Fruit fly (Drosophila melanogaster) whole organism, embryonic: Measurements from ENCODE around the gene CG31898.

Source experiments
- C15 ChIP-seq: fragments of 200-800 bp; sonication (Bioruptor generic); IDR thresholded peaks from 3 replicates; pipeline ENCODE4 v1.3.6; 2022; ENCODE audit warnings: missing biosample characterization, missing genetic modification characterization
- CG10654 ChIP-seq: fragments of 200-800 bp; sonication (Bioruptor generic); optimal IDR thresholded peaks from 2 replicates; lab custom pipeline; 2016; ENCODE audit warnings: missing biosample characterization, missing genetic modification characterization
- CG11695 ChIP-seq: fragments of 200-800 bp; sonication (Bioruptor generic); IDR thresholded peaks from 3 replicates; pipeline ENCODE4 v1.3.6; 2022; ENCODE audit warnings: missing biosample characterization, missing genetic modification characterization
- CG12769 ChIP-seq: fragments of 200-800 bp; sonication (Bioruptor generic); optimal IDR thresholded peaks from 2 replicates; lab custom pipeline; 2019; ENCODE audit warnings: missing biosample characterization, mild to moderate bottlenecking, missing genetic modification characterization, moderate library complexity
- CG13287 ChIP-seq: fragments of 200-800 bp; sonication (Bioruptor generic); IDR thresholded peaks from 2 replicates; pipeline ENCODE4 v1.3.6; 2022; ENCODE audit warnings: missing biosample characterization, missing genetic modification characterization; ENCODE audit not compliant: partially characterized antibody
- CG13624 ChIP-seq: fragments of 200-800 bp; sonication (Bioruptor generic); optimal IDR thresholded peaks from 2 replicates; lab custom pipeline; 2016; ENCODE audit warnings: missing biosample characterization, missing genetic modification characterization
- CG14860 ChIP-seq: fragments of 200-800 bp; sonication (Bioruptor generic); IDR thresholded peaks from 3 replicates; pipeline ENCODE4 v1.3.6; 2022; ENCODE audit warnings: missing biosample characterization, missing genetic modification characterization; ENCODE audit not compliant: partially characterized antibody
- CG15601 ChIP-seq: fragments of 200-800 bp; sonication (Bioruptor generic); optimal IDR thresholded peaks from 3 replicates; lab custom pipeline; 2019; ENCODE audit warnings: missing biosample characterization, mild to moderate bottlenecking, missing genetic modification characterization, moderate library complexity
- CG1602 ChIP-seq: fragments of 200-800 bp; sonication (Bioruptor generic); optimal IDR thresholded peaks from 3 replicates; lab custom pipeline; 2016; ENCODE audit warnings: missing biosample characterization, missing genetic modification characterization
- CG1603 ChIP-seq: fragments of 200-800 bp; sonication (Bioruptor generic); optimal IDR thresholded peaks from 2 replicates; lab custom pipeline; 2019; ENCODE audit warnings: missing biosample characterization, mild to moderate bottlenecking, missing genetic modification characterization, moderate library complexity
- CG17612 ChIP-seq: fragments of 200-800 bp; sonication (Bioruptor generic); IDR thresholded peaks from 2 replicates; pipeline ENCODE4 v1.3.6; 2022; ENCODE audit warnings: missing biosample characterization, missing genetic modification characterization
- CG17829 ChIP-seq: fragments of 200-800 bp; optimal IDR thresholded peaks from 2 replicates; lab custom pipeline; 2019; ENCODE audit warnings: missing biosample characterization, mild to moderate bottlenecking, missing genetic modification characterization, moderate library complexity
- CG18476 ChIP-seq: fragments of 200-800 bp; sonication (Bioruptor generic); optimal IDR thresholded peaks from 2 replicates; lab custom pipeline; 2016; ENCODE audit warnings: missing biosample characterization, mild to moderate bottlenecking, missing genetic modification characterization
- CG34224 ChIP-seq: fragments of 200-800 bp; sonication (Bioruptor generic); IDR thresholded peaks from 3 replicates; pipeline ENCODE4 v1.3.6; 2022; ENCODE audit warnings: missing biosample characterization, missing genetic modification characterization; ENCODE audit not compliant: partially characterized antibody
- CG3847 ChIP-seq: fragments of 200-800 bp; sonication (Bioruptor generic); IDR thresholded peaks from 2 replicates; pipeline ENCODE4 v1.3.6; 2022; ENCODE audit warnings: missing biosample characterization, missing genetic modification characterization
- CG7786 ChIP-seq: fragments of 200-800 bp; sonication (Bioruptor generic); optimal IDR thresholded peaks from 2 replicates; lab custom pipeline; 2016; ENCODE audit warnings: missing biosample characterization, missing genetic modification characterization
- CG8281 ChIP-seq: fragments of 200-800 bp; sonication (Bioruptor generic); optimal IDR thresholded peaks from 2 replicates; lab custom pipeline; 2018; ENCODE audit warnings: missing biosample characterization, mild to moderate bottlenecking, missing genetic modification characterization, moderate library complexity
- CG9727 ChIP-seq: fragments of 200-800 bp; sonication (Bioruptor generic); optimal IDR thresholded peaks from 3 replicates; lab custom pipeline; 2017; ENCODE audit warnings: missing biosample characterization, mild to moderate bottlenecking, missing genetic modification characterization
- Chrac-16 ChIP-seq: fragments of 200-800 bp; sonication (Bioruptor generic); optimal IDR thresholded peaks from 3 replicates; lab custom pipeline; 2016; ENCODE audit warnings: missing biosample characterization, missing genetic modification characterization
- D ChIP-seq, 2 experiments: fragments of 200-800 bp in 1 of 2; fragments of >200 bp in 1 of 2; sonication (Bioruptor generic) in 1 of 2; optimal IDR thresholded peaks; 2 replicates in 1 of 2; 3 replicates in 1 of 2; lab custom pipeline; 2017; ENCODE audit warnings: mild to moderate bottlenecking in 1 of 2, missing biosample characterization in 1 of 2, missing genetic modification characterization in 1 of 2, missing genetic modification reagents in 1 of 2
- Doc3 ChIP-seq: fragments of 200-800 bp; sonication (Bioruptor generic); IDR thresholded peaks from 3 replicates; pipeline ENCODE4 v1.3.6; 2022; ENCODE audit warnings: missing biosample characterization, missing genetic modification characterization; ENCODE audit not compliant: partially characterized antibody
- Fer2 ChIP-seq: fragments of 200-800 bp; sonication (Bioruptor generic); optimal IDR thresholded peaks from 2 replicates; lab custom pipeline; 2018; ENCODE audit warnings: missing biosample characterization, mild to moderate bottlenecking, missing genetic modification characterization, moderate library complexity
- HLH54F ChIP-seq: fragments of 200-800 bp; sonication (Bioruptor generic); optimal IDR thresholded peaks from 3 replicates; lab custom pipeline; 2016; ENCODE audit warnings: missing biosample characterization, missing genetic modification characterization
- HLHmδ ChIP-seq: fragments of 200-800 bp; sonication (Bioruptor generic); optimal IDR thresholded peaks from 2 replicates; lab custom pipeline; 2018; ENCODE audit warnings: missing biosample characterization, mild to moderate bottlenecking, missing genetic modification characterization, moderate library complexity
- Hey ChIP-seq: fragments of 200-800 bp; sonication (Bioruptor generic); optimal IDR thresholded peaks from 3 replicates; lab custom pipeline; 2018; ENCODE audit warnings: missing biosample characterization, mild to moderate bottlenecking, missing genetic modification characterization
- HmgZ ChIP-seq: fragments of 200-800 bp; sonication (Bioruptor generic); optimal IDR thresholded peaks from 2 replicates; lab custom pipeline; 2018; ENCODE audit warnings: missing biosample characterization, mild to moderate bottlenecking, missing genetic modification characterization
- Hmr ChIP-seq: fragments of 200-800 bp; sonication (Bioruptor generic); optimal IDR thresholded peaks from 3 replicates; lab custom pipeline; 2017; ENCODE audit warnings: mild to moderate bottlenecking, missing biosample characterization, missing genetic modification reagents, missing genetic modification characterization
- Hsf ChIP-seq: fragments of 200-800 bp; sonication (Bioruptor generic); optimal IDR thresholded peaks from 3 replicates; lab custom pipeline; 2016; ENCODE audit warnings: missing biosample characterization, missing genetic modification characterization
- Mes4 ChIP-seq: fragments of 200-800 bp; sonication (Bioruptor generic); optimal IDR thresholded peaks from 2 replicates; lab custom pipeline; 2016; ENCODE audit warnings: missing biosample characterization, missing genetic modification characterization
- Opbp ChIP-seq: fragments of 200-800 bp; sonication (Bioruptor generic); IDR thresholded peaks from 3 replicates; pipeline ENCODE4 v1.3.6; 2022; ENCODE audit warnings: missing biosample characterization, missing genetic modification characterization; ENCODE audit not compliant: partially characterized antibody
- Side ChIP-seq: fragments of 200-800 bp; sonication (Bioruptor generic); optimal IDR thresholded peaks from 2 replicates; lab custom pipeline; 2016; ENCODE audit warnings: missing biosample characterization, missing genetic modification characterization
- Sry-β ChIP-seq: fragments of 200-800 bp; sonication (Bioruptor generic); optimal IDR thresholded peaks from 2 replicates; lab custom pipeline; 2018; ENCODE audit warnings: missing biosample characterization, mild to moderate bottlenecking, missing genetic modification characterization, moderate library complexity
- Xrp1 ChIP-seq: fragments of 200-800 bp; sonication (Bioruptor generic); IDR thresholded peaks from 2 replicates; pipeline ENCODE4 v1.3.6; 2022; ENCODE audit warnings: missing biosample characterization, missing genetic modification characterization
- amos ChIP-seq: fragments of 200-800 bp; sonication (Bioruptor generic); IDR thresholded peaks from 2 replicates; pipeline ENCODE4 v1.3.6; 2022; ENCODE audit warnings: missing biosample characterization, missing genetic modification characterization; ENCODE audit not compliant: partially characterized antibody
- btn ChIP-seq: fragments of 200-800 bp; sonication (Bioruptor generic); optimal IDR thresholded peaks from 2 replicates; lab custom pipeline; 2016; ENCODE audit warnings: missing biosample characterization, missing genetic modification characterization
- ci ChIP-seq: fragments of 200-800 bp; sonication (Bioruptor generic); IDR thresholded peaks from 3 replicates; pipeline ENCODE4 v1.3.6; 2022; ENCODE audit warnings: missing biosample characterization, missing genetic modification characterization
- danr ChIP-seq: fragments of 200-800 bp; sonication (Bioruptor generic); IDR thresholded peaks from 2 replicates; pipeline ENCODE4 v1.3.6; 2022; ENCODE audit warnings: missing biosample characterization, missing genetic modification characterization
- fd102C ChIP-seq: fragments of 200-800 bp; sonication (Bioruptor generic); optimal IDR thresholded peaks from 2 replicates; lab custom pipeline; 2018; ENCODE audit warnings: missing biosample characterization, mild to moderate bottlenecking, missing genetic modification characterization, moderate library complexity
- gsb ChIP-seq: fragments of 200-800 bp; sonication (Bioruptor generic); IDR thresholded peaks from 2 replicates; pipeline ENCODE4 v1.3.6; 2022; ENCODE audit warnings: missing biosample characterization, missing genetic modification characterization
- gt ChIP-seq: fragments of 200-800 bp; sonication (Bioruptor generic); IDR thresholded peaks from 2 replicates; pipeline ENCODE4 v1.3.6; 2022; ENCODE audit warnings: missing biosample characterization, missing genetic modification characterization
- h ChIP-seq: fragments of >200 bp; optimal IDR thresholded peaks from 2 replicates; lab custom pipeline; 2017
- hkb ChIP-seq, 2 experiments: fragments of 200-800 bp in 1 of 2; fragments of >200 bp in 1 of 2; sonication (Bioruptor generic) in 1 of 2; IDR thresholded peaks in 1 of 2; optimal IDR thresholded peaks in 1 of 2; 2 replicates each; pipeline versions ENCODE4 v1.3.6 to Lab custom; 2017 to 2022; ENCODE audit warnings: missing biosample characterization in 1 of 2, missing genetic modification characterization in 1 of 2
- lola ChIP-seq, 3 experiments: fragments of >200 bp in 2 of 3; fragments of 200-800 bp in 1 of 3; sonication (Bioruptor generic) in 1 of 3; optimal IDR thresholded peaks; 2 replicates each; lab custom pipeline; 2017 to 2019; ENCODE audit warnings: missing biosample characterization in 3 of 3, missing genetic modification characterization in 3 of 3, mild to moderate bottlenecking in 1 of 3, moderate library complexity in 1 of 3
- nerfin-2 ChIP-seq: fragments of 200-800 bp; sonication (Bioruptor generic); IDR thresholded peaks from 2 replicates; pipeline ENCODE4 v1.3.6; 2022; ENCODE audit warnings: missing biosample characterization, missing genetic modification characterization; ENCODE audit not compliant: partially characterized antibody
- psq ChIP-seq: fragments of 200-800 bp; sonication (Bioruptor generic); optimal IDR thresholded peaks from 2 replicates; lab custom pipeline; 2017; ENCODE audit warnings: missing biosample characterization, missing genetic modification characterization
- toy ChIP-seq: fragments of 200-800 bp; sonication (Bioruptor generic); IDR thresholded peaks from 2 replicates; pipeline ENCODE4 v1.3.6; 2022; ENCODE audit warnings: missing biosample characterization, missing genetic modification characterization
- tx ChIP-seq: fragments of 200-800 bp; sonication (Bioruptor generic); optimal IDR thresholded peaks from 2 replicates; lab custom pipeline; 2016; ENCODE audit warnings: missing biosample characterization, missing genetic modification characterization
- unpg ChIP-seq: fragments of 200-800 bp; sonication (Bioruptor generic); optimal IDR thresholded peaks from 3 replicates; lab custom pipeline; 2018; ENCODE audit warnings: missing biosample characterization, mild to moderate bottlenecking, missing genetic modification characterization, moderate library complexity
- wdn ChIP-seq: fragments of 200-800 bp; sonication (Bioruptor generic); IDR thresholded peaks from 2 replicates; pipeline ENCODE4 v1.3.6; 2022; ENCODE audit warnings: missing biosample characterization, missing genetic modification characterization

Gene CG31898

DNA sequence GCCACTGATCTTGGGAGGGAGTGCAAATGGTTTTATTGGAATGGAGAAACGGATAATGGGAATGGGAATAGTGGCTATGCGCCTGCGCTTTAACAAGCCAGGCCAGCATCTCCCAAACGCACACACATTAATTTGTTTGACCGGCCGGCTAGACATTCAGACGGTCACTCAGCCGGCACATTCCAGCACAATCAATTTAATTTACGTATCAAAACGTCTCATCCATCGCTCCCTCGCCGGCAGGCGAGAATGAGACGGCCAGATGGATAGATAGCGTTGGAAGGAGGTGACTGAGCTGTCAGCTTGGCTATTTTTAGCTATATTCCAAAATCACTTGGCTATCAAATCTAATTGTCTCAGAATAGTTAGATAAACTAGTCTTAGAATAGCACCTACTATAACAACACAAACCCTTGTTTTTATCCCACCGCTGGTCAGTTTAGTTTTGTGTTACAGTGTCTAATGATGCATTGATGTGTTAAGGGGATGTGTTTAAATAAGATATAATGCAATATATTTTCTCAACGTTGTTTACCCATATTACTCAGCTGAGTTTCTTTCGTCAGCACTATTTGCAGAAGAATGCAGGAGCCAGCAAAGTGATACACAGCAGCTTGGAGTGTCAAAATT is 23.4 kb downstream of the CG31898 start (continued):
- no peak for TF ChIP-seq CG10654 (GFP tag; lab: Kevin White, UChicago)
- TF ChIP-seq CG13287 (GFP tag; lab: Robert Waterston, UW): no peak
- no peak for TF ChIP-seq Hmr
- TF ChIP-seq CG8281 (tag; lab: Kevin White, UChicago): peak; percentile 22
- TF ChIP-seq Doc3 (GFP tag; lab: Robert Waterston, UW): no peak
- peak; percentile 25 for TF ChIP-seq CG15601
- TF ChIP-seq ci (GFP tag; lab: Robert Waterston, UW): peak; percentile 19; the same call in 1 of the 3 replicates
- no peak for TF ChIP-seq psq
- no peak for TF ChIP-seq btn (GFP tag; lab: Kevin White, UChicago)
- TF ChIP-seq danr (GFP tag; lab: Robert Waterston, UW): no peak
- TF ChIP-seq Side (GFP tag; lab: Kevin White, UChicago): no peak
- TF ChIP-seq h: no peak
- no peak for TF ChIP-seq CG7786 (GFP tag; lab: Kevin White, UChicago)
- no peak for TF ChIP-seq gt (GFP tag; lab: Robert Waterston, UW)
- no peak for TF ChIP-seq toy (GFP tag; lab: Robert Waterston, UW)
- TF ChIP-seq CG13624: no peak
- no peak for TF ChIP-seq Chrac-16 (GFP tag; lab: Kevin White, UChicago)
- TF ChIP-seq Sry-β (GFP tag; lab: Kevin White, UChicago): peak; percentile 92
- TF ChIP-seq Hey (tag; lab: Kevin White, UChicago): no peak
- TF ChIP-seq HmgZ (tag; lab: Kevin White, UChicago): no peak
- no peak for TF ChIP-seq C15 (GFP tag; lab: Robert Waterston, UW)
- TF ChIP-seq tx (GFP tag; lab: Kevin White, UChicago): no peak
- TF ChIP-seq Xrp1 (GFP tag; lab: Robert Waterston, UW): no peak; the same call in 1 of the 2 replicates
- TF ChIP-seq CG11695 (GFP tag; lab: Robert Waterston, UW): no peak
- peak; percentile 15 for TF ChIP-seq CG9727
- no peak for TF ChIP-seq hkb (optimal IDR thresholded peaks at IDR 0.05; lab: Kevin White, UChicago)
- no peak for TF ChIP-seq hkb (GFP tag; IDR thresholded peaks at IDR 0.05; lab: Robert Waterston, UW)
- TF ChIP-seq amos: no peak
- TF ChIP-seq CG18476: no peak
- TF ChIP-seq CG12769 (tag; lab: Kevin White, UChicago): no peak
- TF ChIP-seq CG3847 (GFP tag; lab: Robert Waterston, UW): no peak
- no peak for TF ChIP-seq CG14860 (GFP tag; lab: Robert Waterston, UW)
- no peak for TF ChIP-seq fd102C (GFP tag; lab: Kevin White, UChicago)
- TF ChIP-seq Mes4 (GFP tag; lab: Kevin White, UChicago): peak; percentile 9
- TF ChIP-seq CG34224 (GFP tag; lab: Robert Waterston, UW): no peak
- TF ChIP-seq CG17829 (tag; lab: Kevin White, UChicago): no peak
- TF ChIP-seq wdn (GFP tag; lab: Robert Waterston, UW): 0 out of 2 replicates have a peak, but pooled peaks have one; percentile 12
- TF ChIP-seq Opbp: no peak
- no peak for TF ChIP-seq Hsf
- peak; percentile 43 for TF ChIP-seq D (optimal IDR thresholded peaks at IDR 0.05; lab: Kevin White, UChicago)
- no peak for TF ChIP-seq D (GFP tag; optimal IDR thresholded peaks at IDR 0.05; lab: Kevin White, UChicago)
- no peak for TF ChIP-seq HLHmδ (GFP tag; lab: Kevin White, UChicago)
- no peak for TF ChIP-seq CG17612 (GFP tag; lab: Robert Waterston, UW)
- no peak for TF ChIP-seq nerfin-2
- peak in 1 of 3 experiments; percentile 38 for TF ChIP-seq lola (GFP tag; optimal IDR thresholded peaks at IDR 0.05; lab: Kevin White, UChicago)
- TF ChIP-seq CG1603 (tag; lab: Kevin White, UChicago): peak; percentile 34
- TF ChIP-seq unpg: peak; percentile 8
- no peak for TF ChIP-seq gsb (GFP tag; lab: Robert Waterston, UW)
- TF ChIP-seq HLH54F (GFP tag; lab: Kevin White, UChicago): no peak
- peak; percentile 33 for TF ChIP-seq CG1602 (GFP tag; lab: Kevin White, UChicago)
- TF ChIP-seq Fer2 (tag; lab: Kevin White, UChicago): no peak
